Worm (Caenorhabditis elegans): ENCODE measurements around the gene F19C7.3.

ce11 chrIV:4587532-4587931 lies 9.4 kb upstream of the F19C7.3 start:
- TF ChIP-seq madf-5 (GFP tag; IDR thresholded peaks at IDR 0.05) (no peak), daf-16 (GFP tag; optimal IDR thresholded peaks at IDR 0.05) (no peak), daf-16 (tag; optimal IDR thresholded peaks at IDR 0.05) (no peak), nhr-102 (tag; optimal IDR thresholded peaks at IDR 0.05) (no peak), rbr-2 (tag; optimal IDR thresholded peaks at IDR 0.05) (no peak), ama-1 (optimal IDR thresholded peaks at IDR 0.05) (no peak)
